Worm (Caenorhabditis elegans): ENCODE data around the gene fbxb-78.

Gene fbxb-78

ce11 chrIV:4745422-4745821 lies 8.1 kb downstream of the fbxb-78 start, which contains the start of gene timm-17B.1 (continued):
- TF ChIP-seq elt-3 (tag; optimal IDR thresholded peaks at IDR 0.05) (no peak), nhr-11 (tag; optimal IDR thresholded peaks at IDR 0.05) (no peak)

ce11 chrIV:4747553-4747952 lies 10.2 kb downstream of the fbxb-78 start, which contains the start of gene tctn-1:
TSS of gene tctn-1 (minus strand) at chrIV:4747832.
- TF ChIP-seq ceh-28 (tag; optimal IDR thresholded peaks at IDR 0.05) (no peak), egl-27 (tag; optimal IDR thresholded peaks at IDR 0.05) (no peak), nfya-1 (tag; optimal IDR thresholded peaks at IDR 0.05; ENCODE audit: insufficient read depth) (peak; percentile 24), unc-39 (tag; optimal IDR thresholded peaks at IDR 0.05) (no peak), lsy-12 (tag; optimal IDR thresholded peaks at IDR 0.05) (no peak), nhr-237 (tag; optimal IDR thresholded peaks at IDR 0.05) (no peak), lin-15B (tag; optimal IDR thresholded peaks at IDR 0.05) (peak; percentile 16), ama-1 (optimal IDR thresholded peaks at IDR 0.05) (peak; percentile 65), daf-12 (tag; optimal IDR thresholded peaks at IDR 0.05) (no peak), zag-1 (tag; optimal IDR thresholded peaks at IDR 0.05) (no peak), egl-5 (tag; optimal IDR thresholded peaks at IDR 0.05) (no peak), R02D3.7 (tag; optimal IDR thresholded peaks at IDR 0.05) (peak; percentile 36), snpc-4 (tag; optimal IDR thresholded peaks at IDR 0.05) (no peak)

- TF ChIP-seq nhr-67 (tag; optimal IDR thresholded peaks at IDR 0.05) (no peak), fkh-2 (tag; optimal IDR thresholded peaks at IDR 0.05) (no peak), ztf-4 (tag; optimal IDR thresholded peaks at IDR 0.05) (no peak), mml-1 (tag; optimal IDR thresholded peaks at IDR 0.05) (no peak), nhr-237 (tag; optimal IDR thresholded peaks at IDR 0.05) (no peak), ceh-82 (tag; optimal IDR thresholded peaks at IDR 0.05) (no peak), eor-1 (tag; optimal IDR thresholded peaks at IDR 0.05) (no peak), nhr-77 (tag; optimal IDR thresholded peaks at IDR 0.05) (peak; percentile 61), egl-27 (tag; optimal IDR thresholded peaks at IDR 0.05) (no peak), unc-62 (GFP tag; optimal IDR thresholded peaks at IDR 0.05) (no peak), ceh-16 (tag; optimal IDR thresholded peaks at IDR 0.05) (no peak), skn-1 (tag; optimal IDR thresholded peaks at IDR 0.05) (peak; percentile 18), tbx-2 (tag; optimal IDR thresholded peaks at IDR 0.05) (no peak), egl-5 (tag; optimal IDR thresholded peaks at IDR 0.05) (no peak), nhr-25 (tag; optimal IDR thresholded peaks at IDR 0.05) (peak; percentile 62), nhr-28 (tag; optimal IDR thresholded peaks at IDR 0.05) (no peak), snpc-4 (tag; optimal IDR thresholded peaks at IDR 0.05) (no peak), zag-1 (tag; optimal IDR thresholded peaks at IDR 0.05) (no peak), ceh-28 (tag; optimal IDR thresholded peaks at IDR 0.05) (peak; percentile 47), lsy-12 (tag; optimal IDR thresholded peaks at IDR 0.05) (peak; percentile 68), nhr-43 (tag; optimal IDR thresholded peaks at IDR 0.05; ENCODE audit: poor library complexity, severe bottlenecking) (no peak), mdl-1 (tag; optimal IDR thresholded peaks at IDR 0.05) (no peak), fos-1 (tag; optimal IDR thresholded peaks at IDR 0.05) (peak; percentile 47), R02D3.7 (tag; optimal IDR thresholded peaks at IDR 0.05) (peak; percentile 67), nhr-76 (tag; optimal IDR thresholded peaks at IDR 0.05) (no peak), nfya-1 (tag; optimal IDR thresholded peaks at IDR 0.05; ENCODE audit: insufficient read depth) (peak; percentile 66), pqm-1 (tag; optimal IDR thresholded peaks at IDR 0.05) (peak; percentile 70), aly-2 (tag; optimal IDR thresholded peaks at IDR 0.05) (peak; percentile 69), hmg-11 (tag; optimal IDR thresholded peaks at IDR 0.05) (peak; percentile 82), lin-15B (tag; optimal IDR thresholded peaks at IDR 0.05) (peak; percentile 83), elt-1 (tag; optimal IDR thresholded peaks at IDR 0.05) (no peak), nhr-23 (tag; optimal IDR thresholded peaks at IDR 0.05) (peak; percentile 38), pha-4 (tag; optimal IDR thresholded peaks at IDR 0.05) (peak; percentile 54), unc-39 (tag; optimal IDR thresholded peaks at IDR 0.05) (no peak), ZK546.5 (tag; optimal IDR thresholded peaks at IDR 0.05) (no peak), elt-3 (tag; optimal IDR thresholded peaks at IDR 0.05) (no peak), fkh-10 (GFP tag; optimal IDR thresholded peaks at IDR 0.05) (no peak), elt-2 (tag; optimal IDR thresholded peaks at IDR 0.05) (peak; percentile 73), lin-39 (tag; optimal IDR thresholded peaks at IDR 0.05) (peak; percentile 4), sea-2 (GFP tag; optimal IDR thresholded peaks at IDR 0.05) (no peak), ceh-9 (tag; optimal IDR thresholded peaks at IDR 0.05) (no peak), nhr-11 (tag; optimal IDR thresholded peaks at IDR 0.05) (no peak), daf-12 (tag; optimal IDR thresholded peaks at IDR 0.05) (no peak), nhr-12 (tag; optimal IDR thresholded peaks at IDR 0.05) (no peak), ama-1 (optimal IDR thresholded peaks at IDR 0.05) (peak; percentile 84), ztf-11 (tag; optimal IDR thresholded peaks at IDR 0.05) (no peak), jun-1 (tag; optimal IDR thresholded peaks at IDR 0.05) (peak; percentile 10)
These were observed 11.2 kb downstream of the fbxb-78 start, which contains the start of gene cyc-2.1 for ce11 chrIV:4748408-4749105. TSS of gene cyc-2.1 (minus strand) at chrIV:4749012.

Measured in whole organism, L3 larva.